Fruit fly (Drosophila melanogaster): Measurements from ENCODE around the gene CG31635.

The CG31635 gene

dm6 chr2L:6601018-6601505 is 47.9 kb downstream of the CG31635 start, which contains the start of gene Dpp10 (continued):
- TF ChIP-seq Fer2 (tag; optimal IDR thresholded peaks at IDR 0.05) (peak; percentile 86), jing (GFP tag; optimal IDR thresholded peaks at IDR 0.05) (peak; percentile 46), kay (GFP tag; optimal IDR thresholded peaks at IDR 0.05) (peak; percentile 72), YL-1 (GFP tag; optimal IDR thresholded peaks at IDR 0.05) (peak; percentile 55), CG8944 (GFP tag; optimal IDR thresholded peaks at IDR 0.05) (peak; percentile 85), caup (GFP tag; optimal IDR thresholded peaks at IDR 0.05; ENCODE audit: severe bottlenecking) (peak; percentile 92), CG15011 (GFP tag; optimal IDR thresholded peaks at IDR 0.05) (peak; percentile 85), bcd (GFP tag; optimal IDR thresholded peaks at IDR 0.05) (peak; percentile 90), CG9932 (GFP tag; IDR thresholded peaks at IDR 0.05) (peak; percentile 99), CG3065 (GFP tag; optimal IDR thresholded peaks at IDR 0.05) (peak; percentile 26), lilli (GFP tag; optimal IDR thresholded peaks at IDR 0.05) (peak; percentile 97), Doc2 (GFP tag; IDR thresholded peaks at IDR 0.05) (peak; percentile 87), sqz (GFP tag; optimal IDR thresholded peaks at IDR 0.05) (peak; percentile 68), Ets65A (GFP tag) (peak; percentile 98), pan (optimal IDR thresholded peaks at IDR 0.05) (no peak), pan (GFP tag; optimal IDR thresholded peaks at IDR 0.05 in 1 of 2, IDR thresholded peaks at IDR 0.05 in 1 of 2) (peak in 1 of 2 experiments; percentile 97), vvl (GFP tag; IDR thresholded peaks at IDR 0.05) (peak; percentile 97), CG8388 (GFP tag; optimal IDR thresholded peaks at IDR 0.05) (peak; percentile 65), tgo (GFP tag; IDR thresholded peaks at IDR 0.05) (peak; percentile 96), CG16813 (GFP tag; IDR thresholded peaks at IDR 0.05; ENCODE audit: partially characterized antibody) (no peak), vfl (GFP tag; optimal IDR thresholded peaks at IDR 0.05) (peak; percentile 93), CG4360 (GFP tag; IDR thresholded peaks at IDR 0.05) (peak; percentile 38; the same call in 1 of the 2 replicates), CHES-1-like (GFP tag; optimal IDR thresholded peaks at IDR 0.05) (peak; percentile 84), crp (GFP tag; optimal IDR thresholded peaks at IDR 0.05) (peak in 1 of 2 experiments; percentile 57), Six4 (GFP tag; optimal IDR thresholded peaks at IDR 0.05) (peak; percentile 62), Vsx1 (GFP tag; optimal IDR thresholded peaks at IDR 0.05) (peak; percentile 69), exex (tag; optimal IDR thresholded peaks at IDR 0.05) (peak; percentile 66), gt (GFP tag; IDR thresholded peaks at IDR 0.05) (peak; percentile 68), salm (tag; optimal IDR thresholded peaks at IDR 0.05) (peak; percentile 60), E2f2 (GFP tag; IDR thresholded peaks at IDR 0.05) (peak; percentile 80), Bgb (GFP tag; IDR thresholded peaks at IDR 0.05; ENCODE audit: partially characterized antibody) (no peak), yki (optimal IDR thresholded peaks at IDR 0.05) (no peak), Scr (GFP tag; IDR thresholded peaks at IDR 0.05; ENCODE audit: partially characterized antibody) (no peak; the same call in 1 of the 2 replicates), CG10431 (GFP tag; optimal IDR thresholded peaks at IDR 0.05) (no peak), CG7928 (GFP tag; optimal IDR thresholded peaks at IDR 0.05) (peak; percentile 68), pho (GFP tag; optimal IDR thresholded peaks at IDR 0.05) (peak; percentile 95), CG15601 (tag; optimal IDR thresholded peaks at IDR 0.05) (peak; percentile 32), Atf6 (GFP tag; IDR thresholded peaks at IDR 0.05) (peak; percentile 98), CG4617 (GFP tag; optimal IDR thresholded peaks at IDR 0.05; ENCODE audit: borderline replicate concordance) (peak; percentile 55), dysf (GFP tag; IDR thresholded peaks at IDR 0.05) (peak; percentile 98), CG11696 (GFP tag; IDR thresholded peaks at IDR 0.05) (peak; percentile 79), otp (GFP tag; IDR thresholded peaks at IDR 0.05) (peak; percentile 71; the same call in 2 of the 3 replicates), Rx (GFP tag; IDR thresholded peaks at IDR 0.05) (peak; percentile 89), zen2 (GFP tag; IDR thresholded peaks at IDR 0.05; ENCODE audit: partially characterized antibody) (no peak), sima (GFP tag; optimal IDR thresholded peaks at IDR 0.05) (peak; percentile 75), lov (optimal IDR thresholded peaks at IDR 0.05) (no peak), lov (GFP tag; IDR thresholded peaks at IDR 0.05) (peak; percentile 80), luna (GFP tag; optimal IDR thresholded peaks at IDR 0.05) (peak; percentile 62), CG6791 (GFP tag; IDR thresholded peaks at IDR 0.05; ENCODE audit: partially characterized antibody) (no peak), ham (GFP tag; IDR thresholded peaks at IDR 0.05) (peak; percentile 93), CG17361 (GFP tag; IDR thresholded peaks at IDR 0.05) (peak; percentile 83; the same call in 2 of the 3 replicates)

Measured in whole organism, embryonic.